Fruit fly (Drosophila melanogaster) whole organism, pupa: ENCODE measurements around the gene CG45080.

Experiments used
- CG12605 ChIP-seq: fragments of 200-800 bp; sonication (Bioruptor generic); IDR thresholded peaks from 2 replicates; pipeline ENCODE4 v1.3.6; 2022; ENCODE audit warnings: missing biosample characterization, missing genetic modification characterization
- CG32121 ChIP-seq: fragments of 200-800 bp; sonication (Bioruptor generic); IDR thresholded peaks from 2 replicates; pipeline ENCODE4 v1.3.6; 2022; ENCODE audit warnings: missing biosample characterization, missing genetic modification characterization
- CG34367 ChIP-seq: fragments of 200-800 bp; sonication (Bioruptor generic); optimal IDR thresholded peaks from 2 replicates; lab custom pipeline; 2018; ENCODE audit warnings: missing biosample characterization, mild to moderate bottlenecking, missing genetic modification characterization
- CG4496 ChIP-seq: fragments of 200-800 bp; sonication (Bioruptor generic); IDR thresholded peaks from 3 replicates; pipeline ENCODE4 v1.3.6; 2022; ENCODE audit warnings: missing biosample characterization, missing genetic modification characterization
- CG8159 ChIP-seq: fragments of 200-800 bp; sonication (Bioruptor generic); optimal IDR thresholded peaks from 3 replicates; lab custom pipeline; 2018; ENCODE audit warnings: missing biosample characterization, mild to moderate bottlenecking, missing genetic modification characterization, moderate library complexity
- CG8301 ChIP-seq: fragments of 200-800 bp; sonication (Bioruptor generic); optimal IDR thresholded peaks from 2 replicates; lab custom pipeline; 2018; ENCODE audit warnings: missing biosample characterization, mild to moderate bottlenecking, missing genetic modification characterization
- CG9948 ChIP-seq: fragments of 200-800 bp; sonication (Bioruptor generic); optimal IDR thresholded peaks from 2 replicates; lab custom pipeline; 2018; ENCODE audit warnings: missing biosample characterization, mild to moderate bottlenecking, missing genetic modification characterization, moderate library complexity
- D1 ChIP-seq: fragments of 200-800 bp; sonication (Bioruptor generic); optimal IDR thresholded peaks from 2 replicates; lab custom pipeline; 2018; ENCODE audit warnings: missing biosample characterization, mild to moderate bottlenecking, missing genetic modification characterization, moderate library complexity
- EcR ChIP-seq: fragments of 200-800 bp; sonication (Bioruptor generic); optimal IDR thresholded peaks from 3 replicates; lab custom pipeline; 2019; ENCODE audit warnings: missing biosample characterization, missing genetic modification characterization, mild to moderate bottlenecking, moderate library complexity, missing genetic modification reagents
- Ets98B ChIP-seq: fragments of 200-800 bp; sonication (Bioruptor generic); IDR thresholded peaks from 2 replicates; pipeline ENCODE4 v1.3.6; 2022; ENCODE audit warnings: missing biosample characterization, missing genetic modification characterization
- Pif1A ChIP-seq: fragments of 200-800 bp; sonication (Bioruptor generic); optimal IDR thresholded peaks from 3 replicates; lab custom pipeline; 2016; ENCODE audit warnings: missing biosample characterization, missing genetic modification characterization
- Pif1B ChIP-seq: fragments of 200-800 bp; sonication (Bioruptor generic); optimal IDR thresholded peaks from 3 replicates; lab custom pipeline; 2016; ENCODE audit warnings: missing biosample characterization, missing genetic modification characterization
- rn ChIP-seq: fragments of 200-800 bp; sonication (Bioruptor generic); IDR thresholded peaks from 2 replicates; pipeline ENCODE4 v1.3.6; 2022; ENCODE audit warnings: missing biosample characterization, missing genetic modification characterization

DNA sequence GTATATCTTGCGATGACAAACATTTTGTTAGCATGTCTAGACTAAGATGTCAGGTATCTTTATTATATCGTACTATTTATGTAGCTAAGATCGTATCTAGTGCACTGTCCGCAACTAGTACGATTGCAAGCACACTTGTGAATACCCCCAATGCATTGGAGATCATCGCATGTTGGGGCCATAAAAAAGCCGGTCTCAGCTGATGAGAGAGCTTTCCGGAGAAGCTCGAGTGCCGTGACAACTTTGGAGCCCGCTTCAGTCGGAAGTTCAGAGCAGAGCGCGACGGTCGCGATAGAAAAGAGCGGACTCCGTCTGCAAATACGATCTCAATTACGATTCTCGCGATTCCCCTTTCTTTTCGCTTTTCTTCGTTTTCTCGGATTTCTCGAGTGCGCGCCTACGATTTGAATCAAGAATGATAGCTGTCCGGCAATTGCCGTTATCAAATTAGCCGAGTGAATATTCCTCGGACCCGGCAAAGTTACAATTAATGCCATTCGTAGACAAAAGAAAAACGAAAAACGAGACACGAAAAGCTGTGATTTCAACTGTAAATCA lies 14.5 kb downstream of the CG45080 start:
- TF ChIP-seq CG34367 (tag; lab: Kevin White, UChicago) (no peak), CG9948 (no peak), Pif1B (no peak), D1 (tag; lab: Kevin White, UChicago) (no peak), CG4496 (GFP tag; lab: Robert Waterston, UW) (peak; percentile 83), CG12605 (GFP tag; lab: Robert Waterston, UW) (no peak), EcR (no peak), rn (GFP tag; lab: Robert Waterston, UW) (no peak), Ets98B (GFP tag; lab: Robert Waterston, UW) (no peak; the same call in 1 of the 2 replicates), Pif1A (GFP tag; lab: Kevin White, UChicago) (no peak), CG8159 (tag; lab: Kevin White, UChicago) (no peak), CG32121 (GFP tag; lab: Robert Waterston, UW) (no peak), CG8301 (no peak)
